Fruit fly (Drosophila melanogaster): ENCODE measurements around the gene ko.

The ko gene

DNA sequence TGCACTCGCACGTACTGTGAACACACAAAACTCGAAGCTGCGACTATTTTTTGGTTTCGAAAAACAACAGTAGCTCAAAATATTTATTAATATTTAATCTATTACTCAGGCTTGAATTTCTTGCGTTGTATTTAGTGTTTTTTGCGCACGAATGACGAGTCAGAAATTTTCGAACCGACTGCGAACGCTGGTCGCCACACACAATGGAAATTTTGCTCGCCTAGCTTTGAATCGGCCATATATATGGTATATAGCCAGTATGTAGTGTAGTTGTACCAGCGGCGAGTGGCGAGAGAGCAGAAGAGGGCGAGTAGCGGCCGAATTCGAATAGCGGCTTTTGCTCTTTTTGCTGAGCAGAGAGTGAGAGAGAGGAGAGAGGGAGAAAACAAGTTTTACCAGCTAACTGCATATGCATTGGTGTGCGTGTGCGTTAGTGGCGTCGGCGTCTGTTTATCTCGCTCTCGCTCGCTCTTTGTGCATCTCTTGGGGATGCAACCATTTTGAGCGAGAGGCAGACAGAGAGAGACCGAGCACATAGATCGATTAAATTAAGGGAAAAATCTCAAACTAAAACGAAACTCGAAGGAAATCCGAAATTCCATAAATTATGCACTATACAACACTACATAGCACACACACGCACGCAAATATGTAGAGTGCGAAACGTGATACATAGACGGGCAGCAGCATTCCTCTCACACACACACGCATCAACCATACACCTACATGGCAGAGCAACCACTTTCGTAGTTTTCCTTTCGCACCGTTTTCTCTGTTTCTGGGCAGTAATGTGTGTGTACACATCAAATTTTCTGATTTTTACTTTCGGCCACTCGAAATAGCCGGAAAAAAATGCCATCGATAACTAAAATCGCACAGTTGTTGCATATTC is 104.7 kb downstream of the ko start (continued):
- TF ChIP-seq so (GFP tag; IDR thresholded peaks at IDR 0.05) (0 out of 3 replicates have a peak, but pooled peaks have one; percentile 7), shn (GFP tag; optimal IDR thresholded peaks at IDR 0.05) (no peak), Dll (GFP tag; IDR thresholded peaks at IDR 0.05; ENCODE audit: partially characterized antibody) (peak; percentile 53; the same call in 3 of the 4 replicates), CG12299 (tag; optimal IDR thresholded peaks at IDR 0.05) (no peak), CG6654 (GFP tag; optimal IDR thresholded peaks at IDR 0.05) (no peak), CG1603 (tag; optimal IDR thresholded peaks at IDR 0.05) (no peak), CG6813 (GFP tag; optimal IDR thresholded peaks at IDR 0.05) (no peak), Adf1 (GFP tag; IDR thresholded peaks at IDR 0.05) (peak; percentile 68), Ptx1 (GFP tag; IDR thresholded peaks at IDR 0.05) (no peak), pros (GFP tag; optimal IDR thresholded peaks at IDR 0.05) (peak; percentile 87), D19A (tag; optimal IDR thresholded peaks at IDR 0.05) (peak; percentile 72), CG9932 (GFP tag; IDR thresholded peaks at IDR 0.05) (peak; percentile 41; the same call in 1 of the 2 replicates), CG4282 (GFP tag; optimal IDR thresholded peaks at IDR 0.05) (no peak), CG15269 (tag; optimal IDR thresholded peaks at IDR 0.05) (no peak), vvl (GFP tag; IDR thresholded peaks at IDR 0.05) (peak; percentile 54; the same call in 1 of the 2 replicates), Myb (GFP tag; optimal IDR thresholded peaks at IDR 0.05) (no peak), gem (tag; optimal IDR thresholded peaks at IDR 0.05) (peak; percentile 41), Hr39 (optimal IDR thresholded peaks at IDR 0.05) (no peak), grau (tag; optimal IDR thresholded peaks at IDR 0.05) (peak; percentile 20), CG17385 (GFP tag; optimal IDR thresholded peaks at IDR 0.05) (no peak), corto (GFP tag; optimal IDR thresholded peaks at IDR 0.05) (peak; percentile 63), HmgD (GFP tag; optimal IDR thresholded peaks at IDR 0.05) (peak; percentile 14), sd (tag; optimal IDR thresholded peaks at IDR 0.05) (peak; percentile 93), tna (GFP tag; IDR thresholded peaks at IDR 0.05; ENCODE audit: partially characterized antibody) (peak; percentile 39; the same call in 1 of the 2 replicates), CG3065 (GFP tag; optimal IDR thresholded peaks at IDR 0.05) (no peak), row (GFP tag; IDR thresholded peaks at IDR 0.05) (peak; percentile 36; the same call in 1 of the 3 replicates), ato (GFP tag; IDR thresholded peaks at IDR 0.05; ENCODE audit: partially characterized antibody) (no peak), CG8290 (GFP tag; optimal IDR thresholded peaks at IDR 0.05) (no peak), CG8290 (tag; optimal IDR thresholded peaks at IDR 0.05) (peak in 1 of 2 experiments; percentile 64), crol (GFP tag; IDR thresholded peaks at IDR 0.05) (peak; percentile 57), inv (GFP tag; IDR thresholded peaks at IDR 0.05; ENCODE audit: partially characterized antibody) (no peak), cas (GFP tag; IDR thresholded peaks at IDR 0.05) (no peak), CG14050 (GFP tag; IDR thresholded peaks at IDR 0.05) (no peak), gro (GFP tag; optimal IDR thresholded peaks at IDR 0.05) (no peak), fd64A (GFP tag; optimal IDR thresholded peaks at IDR 0.05) (no peak), bab2 (GFP tag; optimal IDR thresholded peaks at IDR 0.05) (no peak), Optix (GFP tag; IDR thresholded peaks at IDR 0.05) (0 out of 3 replicates have a peak, but pooled peaks have one; percentile 22), repo (GFP tag; optimal IDR thresholded peaks at IDR 0.05) (no peak), bowl (GFP tag; IDR thresholded peaks at IDR 0.05) (no peak), zfh1 (GFP tag; IDR thresholded peaks at IDR 0.05) (peak; percentile 25; the same call in 1 of the 3 replicates), dmrt99B (tag; optimal IDR thresholded peaks at IDR 0.05) (peak; percentile 26), CG3407 (GFP tag; optimal IDR thresholded peaks at IDR 0.05) (no peak), chm (GFP tag; IDR thresholded peaks at IDR 0.05) (peak; percentile 49), psq (GFP tag; optimal IDR thresholded peaks at IDR 0.05) (peak; percentile 77), CG1832 (GFP tag; optimal IDR thresholded peaks at IDR 0.05) (peak; percentile 77), CG9797 (GFP tag; optimal IDR thresholded peaks at IDR 0.05) (no peak), CG4854 (GFP tag; optimal IDR thresholded peaks at IDR 0.05) (no peak), Opbp (GFP tag; IDR thresholded peaks at IDR 0.05; ENCODE audit: partially characterized antibody) (peak; percentile 9; the same call in 1 of the 3 replicates), Deaf1 (tag; optimal IDR thresholded peaks at IDR 0.05) (peak; percentile 20)
